Fruit fly (Drosophila melanogaster): ENCODE results near the gene Pgant4.

dm6 chr2L:3469869-3470268 is 2.5 kb upstream of the Pgant4 start, which contains the start of the genes Pif1 and CG31776:
- TF ChIP-seq psq (optimal IDR thresholded peaks at IDR 0.05) (no peak), pan (optimal IDR thresholded peaks at IDR 0.05) (no peak), usp (GFP tag; optimal IDR thresholded peaks at IDR 0.05) (no peak), CG8478 (optimal IDR thresholded peaks at IDR 0.05) (no peak), EcR (GFP tag; optimal IDR thresholded peaks at IDR 0.05) (no peak)

Data from whole organism.